Fruit fly (Drosophila melanogaster) whole organism, wandering third instar larva: ENCODE data around the gene ZnT63C.

Source experiments
- CG32264 ChIP-seq: fragments of 200-800 bp; sonication (Bioruptor generic); optimal IDR thresholded peaks from 2 replicates; lab custom pipeline; 2016; ENCODE audit warnings: missing biosample characterization, missing genetic modification characterization
- Dfd ChIP-seq: fragments of >200 bp; optimal IDR thresholded peaks from 2 replicates; lab custom pipeline; 2017; ENCODE audit warnings: missing biosample characterization, missing genetic modification characterization
- Hr78 ChIP-seq: fragments of >200 bp; optimal IDR thresholded peaks from 2 replicates; lab custom pipeline; 2017; ENCODE audit warnings: missing biosample characterization, missing genetic modification characterization
- Hr83 ChIP-seq: fragments of 200-300 bp; sonication (Bioruptor generic); optimal IDR thresholded peaks from 2 replicates; lab custom pipeline; 2016; ENCODE audit warnings: missing biosample characterization, mild to moderate bottlenecking, missing genetic modification characterization, moderate library complexity; ENCODE audit not compliant: poor library complexity, severe bottlenecking
- Rel ChIP-seq, 2 experiments: fragments of 200-800 bp; sonication (Bioruptor generic) in 1 of 2; optimal IDR thresholded peaks; 2 replicates in 1 of 2; 3 replicates in 1 of 2; lab custom pipeline; 2016 to 2019; ENCODE audit warnings: mild to moderate bottlenecking in 2 of 2, missing biosample characterization in 2 of 2, missing genetic modification characterization in 2 of 2, moderate library complexity in 1 of 2
- Vsx2 ChIP-seq: fragments of 200-300, 225-300 bp; sonication (Bioruptor generic); optimal IDR thresholded peaks from 2 replicates; lab custom pipeline; 2018; ENCODE audit warnings: missing biosample characterization, missing genetic modification characterization; ENCODE audit not compliant: partially characterized antibody
- dl ChIP-seq, 2 experiments: fragments of 175-275, 200-275 bp in 1 of 2; fragments of 200-275 bp in 1 of 2; sonication (Bioruptor generic); optimal IDR thresholded peaks; lab custom pipeline; 2018; ENCODE audit warnings: mild to moderate bottlenecking in 2 of 2, missing biosample characterization in 2 of 2, missing genetic modification characterization in 2 of 2, moderate library complexity in 2 of 2; ENCODE audit not compliant: partially characterized antibody in 2 of 2, insufficient read depth in 1 of 2
- fru ChIP-seq: fragments of 200-800 bp; sonication (Bioruptor generic); optimal IDR thresholded peaks from 3 replicates; lab custom pipeline; 2016; ENCODE audit warnings: missing biosample characterization, mild to moderate bottlenecking, missing genetic modification characterization
- h ChIP-seq: fragments of 200-800 bp; sonication (Bioruptor generic); optimal IDR thresholded peaks from 3 replicates; lab custom pipeline; 2016; ENCODE audit warnings: missing biosample characterization, mild to moderate bottlenecking, missing genetic modification characterization
- jim ChIP-seq: fragments of 175-275, 200-325 bp; sonication (Bioruptor generic); optimal IDR thresholded peaks from 2 replicates; lab custom pipeline; 2016; ENCODE audit warnings: missing biosample characterization, mild to moderate bottlenecking, missing genetic modification characterization
- lola ChIP-seq: fragments of >200 bp; optimal IDR thresholded peaks from 2 replicates; lab custom pipeline; 2017; ENCODE audit warnings: missing biosample characterization, missing genetic modification characterization
- pan ChIP-seq: fragments of >200 bp; optimal IDR thresholded peaks from 2 replicates; lab custom pipeline; 2017
- sv ChIP-seq: fragments of 200-800 bp; sonication (Bioruptor generic); optimal IDR thresholded peaks from 3 replicates; lab custom pipeline; 2016; ENCODE audit warnings: missing biosample characterization, missing genetic modification characterization

- no peak for TF ChIP-seq Rel (GFP tag; optimal IDR thresholded peaks at IDR 0.05; lab: Kevin White, UChicago)
- TF ChIP-seq Rel (tag; optimal IDR thresholded peaks at IDR 0.05; lab: Kevin White, UChicago): no peak
- no peak for TF ChIP-seq h (GFP tag; lab: Kevin White, UChicago)
- no peak for TF ChIP-seq lola (GFP tag; lab: Kevin White, UChicago)
- TF ChIP-seq pan: no peak
- TF ChIP-seq fru (GFP tag; lab: Kevin White, UChicago): no peak
- TF ChIP-seq sv: no peak
- no peak for TF ChIP-seq Hr78 (GFP tag; lab: Kevin White, UChicago)
- TF ChIP-seq Dfd (GFP tag; lab: Kevin White, UChicago): no peak
- no peak for TF ChIP-seq dl (GFP tag; optimal IDR thresholded peaks at IDR 0.05; lab: Kevin White, UChicago; ENCODE audit: insufficient read depth in 1 of 2, partially characterized antibody in 2 of 2)
- TF ChIP-seq Hr83 (GFP tag; lab: Kevin White, UChicago): no peak
- TF ChIP-seq CG32264 (GFP tag; lab: Kevin White, UChicago): no peak
- TF ChIP-seq jim (GFP tag; lab: Kevin White, UChicago): no peak
- peak; percentile 73 for TF ChIP-seq Vsx2 (GFP tag; lab: Kevin White, UChicago)
Observed at dm6 chr3L:3276930-3277329, 26.6 kb upstream of the ZnT63C start.
